Worm (Caenorhabditis elegans) whole organism, L3 larva: Measurements from ENCODE around the gene nhr-7.

Experiments
- ama-1 ChIP-seq: fragments of 150-350 bp; optimal IDR thresholded peaks from 2 replicates; lab custom pipeline; 2018
- daf-12 ChIP-seq: fragments of 150-350 bp; optimal IDR thresholded peaks from 2 replicates; lab custom pipeline; 2014; ENCODE audit warnings: missing biosample characterization, missing genetic modification reagents, missing genetic modification characterization
- egl-27 ChIP-seq: sonication (generic microtip); optimal IDR thresholded peaks from 4 replicates; lab custom pipeline; 2017; ENCODE audit warnings: missing biosample characterization, missing genetic modification reagents, missing genetic modification characterization
- elt-1 ChIP-seq: fragments of 150-350 bp; optimal IDR thresholded peaks from 2 replicates; lab custom pipeline; 2014; ENCODE audit warnings: missing biosample characterization, missing genetic modification characterization
- elt-3 ChIP-seq, 3 experiments: fragments of 150-350 bp in 1 of 3; sonication (generic microtip) in 2 of 3; optimal IDR thresholded peaks; 2 replicates in 2 of 3; 4 replicates in 1 of 3; lab custom pipeline; 2014 to 2017; ENCODE audit warnings: missing biosample characterization in 3 of 3, missing genetic modification characterization in 3 of 3
- fkh-10 ChIP-seq: sonication (generic microtip); optimal IDR thresholded peaks from 2 replicates; lab custom pipeline; 2017; ENCODE audit warnings: missing biosample characterization, missing genetic modification reagents, missing genetic modification characterization
- lsy-12 ChIP-seq: sonication (generic microtip); optimal IDR thresholded peaks from 2 replicates; lab custom pipeline; 2016; ENCODE audit warnings: mild to moderate bottlenecking, missing genetic modification characterization, missing compliant biosample characterization
- nhr-12 ChIP-seq: fragments of 150-350 bp; optimal IDR thresholded peaks from 2 replicates; lab custom pipeline; 2014; ENCODE audit warnings: missing biosample characterization, missing genetic modification characterization
- nhr-237 ChIP-seq: fragments of 150-350 bp; optimal IDR thresholded peaks from 2 replicates; lab custom pipeline; 2014; ENCODE audit warnings: missing biosample characterization, missing genetic modification characterization
- nhr-77 ChIP-seq: fragments of 150-350 bp; optimal IDR thresholded peaks from 2 replicates; lab custom pipeline; 2014; ENCODE audit warnings: missing biosample characterization, missing genetic modification characterization
- pha-4 ChIP-seq: fragments of 150-350 bp; optimal IDR thresholded peaks from 2 replicates; lab custom pipeline; 2014; ENCODE audit warnings: missing biosample characterization, missing genetic modification reagents, missing genetic modification characterization
- unc-39 ChIP-seq: sonication (generic microtip); optimal IDR thresholded peaks from 4 replicates; lab custom pipeline; 2017; ENCODE audit warnings: missing biosample characterization, missing genetic modification characterization
- ztf-11 ChIP-seq: fragments of 150-350 bp; optimal IDR thresholded peaks from 2 replicates; lab custom pipeline; 2014; ENCODE audit warnings: missing biosample characterization, missing genetic modification characterization

DNA sequence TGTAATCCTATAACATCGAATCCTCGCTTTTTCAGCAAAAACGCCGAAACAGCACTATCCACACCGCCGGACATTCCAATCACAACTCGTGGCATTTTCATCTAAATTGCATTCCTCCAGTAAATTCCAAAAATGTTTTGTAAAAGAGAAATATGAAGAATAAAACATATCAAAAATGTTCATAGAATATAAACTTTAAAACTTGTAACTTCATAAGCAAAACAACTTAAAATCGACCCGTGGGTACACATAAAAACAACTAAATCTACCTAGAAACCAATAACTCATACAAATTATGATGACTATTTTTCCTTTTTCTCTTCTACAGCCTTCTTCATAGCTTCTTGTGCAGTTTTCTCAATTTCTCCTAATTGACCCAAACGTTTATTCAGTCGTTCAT lies 25.6 kb upstream of the nhr-7 start, which contains the start of gene mttu-1:
- TF ChIP-seq unc-39 (tag; lab: Kevin White, UChicago), result no peak
- no peak for TF ChIP-seq elt-3 (tag; optimal IDR thresholded peaks at IDR 0.05; lab: Kevin White, UChicago)
- TF ChIP-seq lsy-12 (tag; lab: Kevin White, UChicago), result no peak
- no peak for TF ChIP-seq pha-4 (tag; lab: Kevin White, UChicago)
- no peak for TF ChIP-seq nhr-237
- no peak for TF ChIP-seq ztf-11 (tag; lab: Kevin White, UChicago)
- no peak for TF ChIP-seq nhr-77 (tag; lab: Kevin White, UChicago)
- TF ChIP-seq daf-12 (tag; lab: Kevin White, UChicago), result no peak
- TF ChIP-seq egl-27, result no peak
- TF ChIP-seq fkh-10 (GFP tag; lab: Kevin White, UChicago), result no peak
- no peak for TF ChIP-seq ama-1 (lab: Kevin White, UChicago)
- no peak for TF ChIP-seq nhr-12
- TF ChIP-seq elt-1 (tag; lab: Kevin White, UChicago), result no peak
